Worm (Caenorhabditis elegans): ENCODE data around the gene C10C6.13.

Gene C10C6.13

ce11 chrIV:11438255-11438654, 31.3 kb downstream of the C10C6.13 start:
- TF ChIP-seq pha-4 (tag; optimal IDR thresholded peaks at IDR 0.05) (peak; percentile 89), nhr-237 (tag; optimal IDR thresholded peaks at IDR 0.05) (no peak)

- no peak for TF ChIP-seq fos-1 (tag; optimal IDR thresholded peaks at IDR 0.05)
- no peak for TF ChIP-seq zag-1 (tag; optimal IDR thresholded peaks at IDR 0.05)
- no peak for TF ChIP-seq tbx-2 (tag; optimal IDR thresholded peaks at IDR 0.05)
- no peak for TF ChIP-seq nfya-1 (tag; optimal IDR thresholded peaks at IDR 0.05; ENCODE audit: insufficient read depth)
- no peak for TF ChIP-seq nhr-76 (tag; optimal IDR thresholded peaks at IDR 0.05)
- no peak for TF ChIP-seq nhr-77 (tag; optimal IDR thresholded peaks at IDR 0.05)
- no peak for TF ChIP-seq daf-12 (tag; optimal IDR thresholded peaks at IDR 0.05)
- no peak for TF ChIP-seq pha-4 (tag; optimal IDR thresholded peaks at IDR 0.05)
- TF ChIP-seq skn-1 (tag; optimal IDR thresholded peaks at IDR 0.05), result no peak
Observed at ce11 chrIV:11435761-11436160, 33.8 kb downstream of the C10C6.13 start.

ce11 chrIV:11434575-11434974, 35.0 kb downstream of the C10C6.13 start:
- TF ChIP-seq daf-12 (tag; optimal IDR thresholded peaks at IDR 0.05), result no peak
- TF ChIP-seq mdl-1 (tag; optimal IDR thresholded peaks at IDR 0.05), result no peak
- TF ChIP-seq ama-1 (optimal IDR thresholded peaks at IDR 0.05), result no peak
- TF ChIP-seq nhr-11 (tag; optimal IDR thresholded peaks at IDR 0.05), result no peak
- TF ChIP-seq lin-15B (tag; optimal IDR thresholded peaks at IDR 0.05), result no peak
- TF ChIP-seq elt-2 (tag; optimal IDR thresholded peaks at IDR 0.05), result peak; percentile 64
- peak; percentile 19 for TF ChIP-seq egl-5 (tag; optimal IDR thresholded peaks at IDR 0.05)

ce11 chrIV:11433709-11434108, 35.8 kb downstream of the C10C6.13 start:
- TF ChIP-seq lin-39 (tag; optimal IDR thresholded peaks at IDR 0.05), result peak; percentile 54
- TF ChIP-seq fkh-10 (GFP tag; optimal IDR thresholded peaks at IDR 0.05), result peak; percentile 13
- no peak for TF ChIP-seq lsy-12 (tag; optimal IDR thresholded peaks at IDR 0.05)
- peak; percentile 47 for TF ChIP-seq R02D3.7 (tag; optimal IDR thresholded peaks at IDR 0.05)
- TF ChIP-seq ceh-16 (tag; optimal IDR thresholded peaks at IDR 0.05), result no peak
- peak; percentile 30 for TF ChIP-seq nhr-23 (tag; optimal IDR thresholded peaks at IDR 0.05)
- TF ChIP-seq nfya-1 (tag; optimal IDR thresholded peaks at IDR 0.05; ENCODE audit: insufficient read depth), result peak; percentile 76
- no peak for TF ChIP-seq ceh-82 (tag; optimal IDR thresholded peaks at IDR 0.05)
- peak; percentile 24 for TF ChIP-seq elt-2 (tag; optimal IDR thresholded peaks at IDR 0.05)
- TF ChIP-seq ceh-28 (tag; optimal IDR thresholded peaks at IDR 0.05), result peak; percentile 64
- peak; percentile 58 for TF ChIP-seq snpc-4 (tag; optimal IDR thresholded peaks at IDR 0.05)
- TF ChIP-seq tbx-2 (tag; optimal IDR thresholded peaks at IDR 0.05), result peak; percentile 41
- peak; percentile 89 for TF ChIP-seq pha-4 (tag; optimal IDR thresholded peaks at IDR 0.05)
- no peak for TF ChIP-seq nhr-76 (tag; optimal IDR thresholded peaks at IDR 0.05)
- TF ChIP-seq lin-15B (tag; optimal IDR thresholded peaks at IDR 0.05), result peak; percentile 69
- TF ChIP-seq nhr-25 (tag; optimal IDR thresholded peaks at IDR 0.05), result peak; percentile 23
- peak; percentile 25 for TF ChIP-seq jun-1 (tag; optimal IDR thresholded peaks at IDR 0.05)
- TF ChIP-seq egl-27 (tag; optimal IDR thresholded peaks at IDR 0.05), result peak; percentile 27
- peak; percentile 76 for TF ChIP-seq hmg-11 (tag; optimal IDR thresholded peaks at IDR 0.05)

ce11 chrIV:11431448-11431847, 38.1 kb downstream of the C10C6.13 start:
- no peak for TF ChIP-seq nfya-1 (tag; optimal IDR thresholded peaks at IDR 0.05; ENCODE audit: insufficient read depth)
- TF ChIP-seq elt-2 (tag; optimal IDR thresholded peaks at IDR 0.05), result no peak
- no peak for TF ChIP-seq ama-1 (optimal IDR thresholded peaks at IDR 0.05)
- TF ChIP-seq ceh-82 (tag; optimal IDR thresholded peaks at IDR 0.05), result no peak

- TF ChIP-seq elt-2 (tag; optimal IDR thresholded peaks at IDR 0.05) (no peak), nhr-67 (tag; optimal IDR thresholded peaks at IDR 0.05) (no peak), nhr-25 (tag; optimal IDR thresholded peaks at IDR 0.05) (no peak), egl-5 (tag; optimal IDR thresholded peaks at IDR 0.05) (no peak), nhr-12 (tag; optimal IDR thresholded peaks at IDR 0.05) (no peak), nhr-28 (tag; optimal IDR thresholded peaks at IDR 0.05) (no peak), daf-12 (tag; optimal IDR thresholded peaks at IDR 0.05) (no peak), aly-2 (tag; optimal IDR thresholded peaks at IDR 0.05) (no peak), lsy-12 (tag; optimal IDR thresholded peaks at IDR 0.05) (no peak), fkh-10 (GFP tag; optimal IDR thresholded peaks at IDR 0.05) (no peak)
Observed at ce11 chrIV:11425442-11425841, 44.1 kb downstream of the C10C6.13 start, which contains the start of gene kin-4. kin-4 (plus strand) TSS chrIV:11425742.

Data from whole organism, L3 larva.